Fruit fly (Drosophila melanogaster) S2 (cell line): ENCODE data around the gene Grip75.

Experiments
- CG8478 ChIP-seq: fragments of >200 bp; optimal IDR thresholded peaks from 2 replicates; lab custom pipeline; 2018
- CTCF ChIP-seq, 2 experiments: fragments of >200 bp; optimal IDR thresholded peaks; 2 replicates each; lab custom pipeline; 2018

Gene Grip75

DNA sequence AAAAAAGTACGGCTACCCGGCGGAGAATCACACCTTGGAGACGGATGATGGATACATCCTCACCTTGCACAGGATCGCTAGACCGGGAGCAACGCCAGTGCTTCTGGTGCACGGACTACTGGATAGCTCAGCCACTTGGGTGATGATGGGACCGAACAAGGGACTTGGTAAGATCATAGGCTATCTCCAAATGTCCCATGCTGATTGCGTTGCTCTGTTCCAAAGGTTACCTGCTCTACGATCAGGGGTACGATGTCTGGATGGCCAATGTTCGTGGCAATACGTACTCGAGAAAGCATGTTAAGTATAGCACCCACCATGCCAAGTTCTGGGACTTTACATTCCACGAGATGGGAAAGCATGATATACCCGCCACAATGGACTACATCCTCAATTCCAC is 47.0 kb downstream of the Grip75 start:
- TF ChIP-seq CG8478 (no peak), CTCF (optimal IDR thresholded peaks at IDR 0.05; lab: Kevin White, UChicago) (no peak)

- TF ChIP-seq CTCF (optimal IDR thresholded peaks at IDR 0.05; lab: Kevin White, UChicago) (no peak), CG8478 (no peak)
Measured at dm6 chr2L:10531521-10531920, 48.4 kb downstream of the Grip75 start, which contains the start of gene CG18301. Gene CG18301 (plus strand): TSS chr2L:10531821.

- TF ChIP-seq CTCF (optimal IDR thresholded peaks at IDR 0.05; lab: Kevin White, UChicago) (no peak), CG8478 (no peak)
Measured at dm6 chr2L:10534022-10534421, 50.9 kb downstream of the Grip75 start, which contains the start of gene CG18302. Gene CG18302 (plus strand): TSS chr2L:10534322.
